Fruit fly (Drosophila melanogaster) S2 (cell line): ENCODE measurements around the gene Nipsnap.

Source experiments
- CG8478 ChIP-seq: fragments of >200 bp; optimal IDR thresholded peaks from 2 replicates; lab custom pipeline; 2018
- CTCF ChIP-seq, 2 experiments: fragments of >200 bp; optimal IDR thresholded peaks; 2 replicates each; lab custom pipeline; 2018

DNA sequence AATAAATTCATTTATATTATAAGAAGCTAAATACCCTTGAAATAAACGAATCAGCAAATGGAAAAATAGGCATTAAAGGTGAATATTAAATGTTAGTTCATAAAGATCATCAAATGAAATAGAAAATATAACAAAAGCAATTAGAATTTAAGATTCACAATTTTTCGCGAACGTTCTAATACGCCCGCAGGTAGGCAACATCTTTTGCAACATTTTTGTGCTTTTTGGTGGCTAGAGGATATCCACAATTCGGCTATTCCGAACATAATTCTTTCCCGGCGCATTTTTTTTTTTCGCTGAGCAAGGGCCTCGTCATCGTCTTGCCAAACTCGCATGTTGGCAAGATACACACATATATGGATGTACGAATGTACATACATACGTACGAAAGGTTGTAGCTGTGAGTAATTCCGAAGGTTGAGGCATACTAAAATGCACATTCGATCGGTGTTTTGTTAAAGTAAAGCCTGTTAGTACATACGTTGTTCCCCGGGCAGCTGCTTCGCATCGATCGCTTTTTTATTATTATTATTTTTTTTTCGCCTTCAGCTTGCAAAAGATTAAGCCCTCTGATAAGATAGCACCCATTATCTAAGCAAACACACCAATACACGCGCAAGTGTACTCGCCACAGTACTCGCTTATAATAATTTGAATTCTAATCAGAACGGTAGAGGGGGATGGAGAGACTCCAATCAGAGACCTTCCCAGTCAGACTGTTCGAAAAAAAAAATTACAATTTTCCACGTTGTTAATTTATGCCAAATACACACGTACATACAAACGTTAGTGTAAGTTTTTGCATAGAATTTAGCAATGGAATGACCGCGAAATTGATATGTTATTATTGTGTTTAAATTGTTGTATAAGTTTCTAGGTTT, 29.2 kb upstream of the Nipsnap start:
- TF ChIP-seq CG8478 (lab: Kevin White, UChicago) (no peak), CTCF (optimal IDR thresholded peaks at IDR 0.05; lab: Kevin White, UChicago) (no peak)
